Fruit fly (Drosophila melanogaster) whole organism: Measurements from ENCODE around the gene Indy.

Experiments used
- CG8478 ChIP-seq: fragments of >200 bp; optimal IDR thresholded peaks from 2 replicates; lab custom pipeline; 2018; ENCODE audit warnings: inconsistent platforms
- EcR ChIP-seq, 2 experiments: fragments of >200 bp; optimal IDR thresholded peaks; 2 replicates each; lab custom pipeline; 2017; ENCODE audit warnings: missing biosample characterization in 2 of 2, missing genetic modification characterization in 2 of 2, missing genetic modification reagents in 2 of 2
- pan ChIP-seq: fragments of >200 bp; optimal IDR thresholded peaks from 2 replicates; lab custom pipeline; 2017
- psq ChIP-seq: fragments of >200 bp; optimal IDR thresholded peaks from 2 replicates; lab custom pipeline; 2017
- usp ChIP-seq: fragments of >200 bp; optimal IDR thresholded peaks from 2 replicates; lab custom pipeline; 2017; ENCODE audit warnings: missing biosample characterization, missing genetic modification characterization, mixed read lengths

dm6 chr3L:18783544-18783943, 62.5 kb downstream of the Indy start:
- no peak for TF ChIP-seq CG8478 (lab: Kevin White, UChicago)
- no peak for TF ChIP-seq usp (GFP tag; lab: Kevin White, UChicago)
- TF ChIP-seq EcR (GFP tag; optimal IDR thresholded peaks at IDR 0.05; lab: Kevin White, UChicago), result no peak
- TF ChIP-seq pan (lab: Kevin White, UChicago), result no peak
- no peak for TF ChIP-seq psq (lab: Kevin White, UChicago)
